Worm (Caenorhabditis elegans) whole organism, L1 larva: Measurements from ENCODE around the gene D1086.17.

Experiments used
- C04F5.9 ChIP-seq: sonication (generic microtip); optimal IDR thresholded peaks from 2 replicates; lab custom pipeline; 2016; ENCODE audit warnings: missing genetic modification characterization, missing compliant biosample characterization
- F16B12.6 ChIP-seq: fragments of 150-350 bp; optimal IDR thresholded peaks from 2 replicates; lab custom pipeline; 2014; ENCODE audit warnings: missing biosample characterization, missing genetic modification characterization
- aha-1 ChIP-seq: fragments of 150-350 bp; optimal IDR thresholded peaks from 2 replicates; lab custom pipeline; 2014; ENCODE audit warnings: missing biosample characterization, missing genetic modification characterization
- aly-2 ChIP-seq: fragments of 150-350 bp; optimal IDR thresholded peaks from 2 replicates; lab custom pipeline; 2014; ENCODE audit warnings: missing biosample characterization, missing genetic modification characterization
- ama-1 ChIP-seq: fragments of 150-350 bp; optimal IDR thresholded peaks from 2 replicates; lab custom pipeline; 2014
- ceh-63 ChIP-seq: fragments of 200-800 bp; sonication (Bioruptor generic); optimal IDR thresholded peaks from 2 replicates; lab custom pipeline; 2018; ENCODE audit warnings: mild to moderate bottlenecking, missing genetic modification characterization, missing compliant biosample characterization
- ceh-88 ChIP-seq: fragments of 200-800 bp; sonication (Bioruptor generic); IDR thresholded peaks from 2 replicates; pipeline ENCODE4 v1.3.6; 2022; ENCODE audit warnings: missing genetic modification characterization, missing compliant biosample characterization
- efl-1 ChIP-seq, 4 experiments: fragments of 150-350 bp; optimal IDR thresholded peaks in 3 of 4; peaks in 1 of 4; 1 replicate in 1 of 4; 2 replicates in 3 of 4; lab custom pipeline; 2014; ENCODE audit warnings: missing biosample characterization in 2 of 4, missing genetic modification characterization in 2 of 4, missing genetic modification reagents in 2 of 4
- elt-2 ChIP-seq: sonication (generic microtip); optimal IDR thresholded peaks from 2 replicates; lab custom pipeline; 2016; ENCODE audit warnings: missing genetic modification characterization, mild to moderate bottlenecking, inconsistent platforms, missing compliant biosample characterization, missing genetic modification reagents
- ets-5 ChIP-seq: fragments of 200-800 bp; sonication (Bioruptor generic); IDR thresholded peaks from 2 replicates; pipeline ENCODE4 v1.3.6; 2022; ENCODE audit warnings: missing genetic modification characterization, missing compliant biosample characterization
- fkh-10 ChIP-seq: sonication (generic microtip); optimal IDR thresholded peaks from 2 replicates; lab custom pipeline; 2017; ENCODE audit warnings: missing biosample characterization, missing genetic modification reagents, missing genetic modification characterization
- fos-1 ChIP-seq: fragments of 150-350 bp; optimal IDR thresholded peaks from 2 replicates; lab custom pipeline; 2014; ENCODE audit warnings: missing biosample characterization, missing genetic modification characterization
- grh-1 ChIP-seq: fragments of 200-800 bp; sonication (Bioruptor generic); IDR thresholded peaks from 2 replicates; pipeline ENCODE4 v1.3.6; 2022; ENCODE audit warnings: missing genetic modification reagents, missing genetic modification characterization, missing compliant biosample characterization
- hpl-2 ChIP-seq: fragments of 150-350 bp; optimal IDR thresholded peaks from 2 replicates; lab custom pipeline; 2014; ENCODE audit warnings: missing biosample characterization, missing genetic modification reagents, missing genetic modification characterization
- irx-1 ChIP-seq: sonication (generic microtip); optimal IDR thresholded peaks from 2 replicates; lab custom pipeline; 2016; ENCODE audit warnings: missing genetic modification characterization, missing compliant biosample characterization
- isw-1 ChIP-seq: fragments of 200-800 bp; sonication (Bioruptor generic); IDR thresholded peaks from 2 replicates; pipeline ENCODE4 v1.3.6; 2022; ENCODE audit warnings: missing genetic modification characterization, missing compliant biosample characterization
- jun-1 ChIP-seq: fragments of 150-350 bp; optimal IDR thresholded peaks from 2 replicates; lab custom pipeline; 2014; ENCODE audit warnings: missing biosample characterization, missing genetic modification reagents, missing genetic modification characterization
- lin-15B ChIP-seq: fragments of 150-350 bp; sonication (generic microtip); optimal IDR thresholded peaks from 3 replicates; lab custom pipeline; 2014; ENCODE audit warnings: missing biosample characterization, missing genetic modification characterization
- lin-35 ChIP-seq, 2 experiments: fragments of 150-350 bp; optimal IDR thresholded peaks; 2 replicates each; lab custom pipeline; 2014; ENCODE audit warnings: missing biosample characterization in 2 of 2, missing genetic modification characterization in 2 of 2, missing genetic modification reagents in 2 of 2
- lin-39 ChIP-seq: fragments of 150-350 bp; optimal IDR thresholded peaks from 2 replicates; lab custom pipeline; 2014; ENCODE audit warnings: missing biosample characterization, missing genetic modification reagents, missing genetic modification characterization
- mef-2 ChIP-seq: fragments of 150-350 bp; optimal IDR thresholded peaks from 2 replicates; lab custom pipeline; 2014; ENCODE audit warnings: missing biosample characterization, missing genetic modification characterization
- mep-1 ChIP-seq: fragments of 150-350 bp; optimal IDR thresholded peaks from 2 replicates; lab custom pipeline; 2014; ENCODE audit warnings: missing biosample characterization, missing genetic modification characterization
- nhr-12 ChIP-seq: sonication (generic microtip); optimal IDR thresholded peaks from 2 replicates; lab custom pipeline; 2017; ENCODE audit warnings: missing biosample characterization, missing genetic modification characterization
- nhr-19 ChIP-seq: fragments of 200-800 bp; sonication (Bioruptor generic); conservative IDR thresholded peaks from 2 replicates; pipeline ENCODE4 v1.3.6; 2022; ENCODE audit warnings: missing genetic modification characterization, missing compliant biosample characterization
- nhr-20 ChIP-seq: sonication (generic microtip); optimal IDR thresholded peaks from 2 replicates; lab custom pipeline; 2016; ENCODE audit warnings: mild to moderate bottlenecking, missing genetic modification characterization, missing compliant biosample characterization
- nhr-47 ChIP-seq: sonication (generic microtip); optimal IDR thresholded peaks from 2 replicates; lab custom pipeline; 2016; ENCODE audit warnings: mild to moderate bottlenecking, missing genetic modification characterization, moderate library complexity, missing compliant biosample characterization
- nhr-71 ChIP-seq: sonication (generic microtip); optimal IDR thresholded peaks from 2 replicates; lab custom pipeline; 2016; ENCODE audit warnings: mild to moderate bottlenecking, missing genetic modification characterization, moderate library complexity, missing compliant biosample characterization
- nhr-85 ChIP-seq: sonication (generic microtip); peaks from one replicate; lab custom pipeline; 2016; ENCODE audit warnings: missing genetic modification characterization, inconsistent platforms, missing compliant biosample characterization
- nhr-90 ChIP-seq: sonication (generic microtip); optimal IDR thresholded peaks from 2 replicates; lab custom pipeline; 2016; ENCODE audit warnings: mild to moderate bottlenecking, missing genetic modification characterization, missing compliant biosample characterization; ENCODE audit not compliant: poor library complexity
- pax-3 ChIP-seq: fragments of 200-800 bp; sonication (Bioruptor generic); optimal IDR thresholded peaks from 2 replicates; lab custom pipeline; 2018; ENCODE audit warnings: mild to moderate bottlenecking, missing genetic modification characterization, moderate library complexity, missing compliant biosample characterization
- rnt-1 ChIP-seq: sonication (generic microtip); optimal IDR thresholded peaks from 2 replicates; lab custom pipeline; 2016; ENCODE audit warnings: mild to moderate bottlenecking, missing genetic modification characterization, moderate library complexity, missing compliant biosample characterization
- snpc-4 ChIP-seq: fragments of 150-350 bp; optimal IDR thresholded peaks from 2 replicates; lab custom pipeline; 2014; ENCODE audit warnings: missing biosample characterization, missing genetic modification characterization
- snu-23 ChIP-seq: sonication (generic microtip); optimal IDR thresholded peaks from 2 replicates; lab custom pipeline; 2016; ENCODE audit warnings: missing genetic modification characterization, missing compliant biosample characterization
- sox-4 ChIP-seq: sonication (generic microtip); optimal IDR thresholded peaks from 2 replicates; lab custom pipeline; 2016; ENCODE audit warnings: missing genetic modification characterization, missing compliant biosample characterization
- sup-37 ChIP-seq: fragments of 200-800 bp; sonication (Bioruptor generic); optimal IDR thresholded peaks from 2 replicates; lab custom pipeline; 2018; ENCODE audit warnings: mild to moderate bottlenecking, missing genetic modification characterization, missing compliant biosample characterization
- swsn-7 ChIP-seq: sonication (generic microtip); optimal IDR thresholded peaks from 2 replicates; lab custom pipeline; 2016; ENCODE audit warnings: missing genetic modification characterization, missing compliant biosample characterization
- tbx-2 ChIP-seq: sonication (generic microtip); optimal IDR thresholded peaks from 2 replicates; lab custom pipeline; 2016; ENCODE audit warnings: missing genetic modification characterization, missing compliant biosample characterization
- unc-30 ChIP-seq: sonication (generic microtip); optimal IDR thresholded peaks from 2 replicates; lab custom pipeline; 2017; ENCODE audit warnings: missing biosample characterization, missing genetic modification characterization
- xbp-1 ChIP-seq: sonication (generic microtip); optimal IDR thresholded peaks from 2 replicates; lab custom pipeline; 2016; ENCODE audit warnings: missing genetic modification characterization, missing compliant biosample characterization
- zip-4 ChIP-seq: fragments of 200-800 bp; sonication (Bioruptor generic); optimal IDR thresholded peaks from 2 replicates; lab custom pipeline; 2018; ENCODE audit warnings: mild to moderate bottlenecking, missing genetic modification characterization, moderate library complexity, missing compliant biosample characterization
- ztf-11 ChIP-seq, 2 experiments: sonication (generic microtip); optimal IDR thresholded peaks; 2 replicates each; lab custom pipeline; 2016 to 2017; ENCODE audit warnings: missing genetic modification characterization in 2 of 2, missing biosample characterization in 1 of 2, missing compliant biosample characterization in 1 of 2

Gene D1086.17

DNA sequence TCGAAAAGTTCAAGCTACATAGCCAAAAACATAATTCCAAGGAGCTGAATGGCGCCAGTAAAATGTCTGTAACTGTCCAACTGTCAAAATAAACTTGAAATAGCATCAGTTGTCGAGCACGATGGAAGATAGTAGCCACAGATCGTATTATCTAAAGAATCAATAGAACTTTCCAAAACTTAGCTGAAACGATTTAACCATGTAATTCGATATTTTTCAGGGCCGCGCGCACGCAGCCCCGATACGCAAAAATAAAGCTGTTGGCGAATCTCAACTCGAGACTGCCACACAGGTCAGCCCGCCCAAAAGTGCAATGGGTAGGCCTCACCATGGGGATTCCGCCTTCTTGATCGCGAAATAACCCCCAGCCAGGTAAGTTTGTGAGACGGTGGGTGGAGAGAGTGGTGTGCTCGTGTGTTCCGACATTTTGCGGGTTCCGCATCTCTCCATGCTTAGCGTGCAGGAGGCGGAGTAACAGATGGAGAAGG, 39.4 kb upstream of the D1086.17 start:
- 0 out of 2 replicates have a peak, but pooled peaks have one; percentile 35 for TF ChIP-seq ceh-88 (GFP tag; lab: Robert Waterston, UW)
- TF ChIP-seq snpc-4 (tag; lab: Kevin White, UChicago) = peak; percentile 97
- TF ChIP-seq lin-35 (GFP tag; optimal IDR thresholded peaks at IDR 0.05; lab: Kevin White, UChicago) = peak in 1 of 2 experiments; percentile 36
- TF ChIP-seq ama-1 = peak; percentile 71
- peak; percentile 59 for TF ChIP-seq swsn-7
- TF ChIP-seq nhr-47 (tag; lab: Kevin White, UChicago) = peak; percentile 80
- no peak for TF ChIP-seq C04F5.9 (tag; lab: Kevin White, UChicago)
- peak; percentile 21 for TF ChIP-seq xbp-1 (tag; lab: Kevin White, UChicago)
- peak; percentile 46 for TF ChIP-seq fos-1 (tag; lab: Kevin White, UChicago)
- peak; percentile 81 for TF ChIP-seq rnt-1 (tag; lab: Kevin White, UChicago)
- peak; percentile 18 for TF ChIP-seq aly-2 (tag; lab: Kevin White, UChicago)
- TF ChIP-seq grh-1 (GFP tag; lab: Robert Waterston, UW) = peak; percentile 72
- no peak for TF ChIP-seq jun-1 (tag; lab: Kevin White, UChicago)
- peak; percentile 52 for TF ChIP-seq pax-3 (tag; lab: Kevin White, UChicago)
- peak; percentile 10 to 48 for TF ChIP-seq efl-1 (optimal IDR thresholded peaks at IDR 0.05; lab: Kevin White, UChicago)
- TF ChIP-seq efl-1 (GFP tag; optimal IDR thresholded peaks at IDR 0.05 in 1 of 2; lab: Kevin White, UChicago) = peak in 1 of 2 experiments; percentile 92
- peak; percentile 86 for TF ChIP-seq nhr-85
- TF ChIP-seq nhr-19 (GFP tag; lab: Robert Waterston, UW) = peak; percentile 79
- TF ChIP-seq elt-2 = peak; percentile 84
- peak; percentile 29 for TF ChIP-seq irx-1 (tag; lab: Kevin White, UChicago)
- TF ChIP-seq ets-5 (GFP tag; lab: Robert Waterston, UW) = 0 out of 2 replicates have a peak, but pooled peaks have one; percentile 44
- TF ChIP-seq mef-2 (tag; lab: Kevin White, UChicago) = no peak
- TF ChIP-seq snu-23 (GFP tag; lab: Kevin White, UChicago) = peak; percentile 59
- TF ChIP-seq aha-1 (tag; lab: Kevin White, UChicago) = no peak
- TF ChIP-seq ceh-63 (GFP tag; lab: Kevin White, UChicago) = no peak
- TF ChIP-seq isw-1 (GFP tag; lab: Robert Waterston, UW) = peak; percentile 22; the same call in 1 of the 2 replicates
- TF ChIP-seq mep-1 = no peak
- no peak for TF ChIP-seq fkh-10 (GFP tag; lab: Kevin White, UChicago)
- peak; percentile 69 for TF ChIP-seq nhr-20 (tag; lab: Kevin White, UChicago)
- peak; percentile 84 for TF ChIP-seq nhr-71 (tag; lab: Kevin White, UChicago)
- TF ChIP-seq sup-37 (GFP tag; lab: Kevin White, UChicago) = peak; percentile 9
- TF ChIP-seq tbx-2 (tag; lab: Kevin White, UChicago) = peak; percentile 9
- TF ChIP-seq zip-4 = peak; percentile 33
- peak in 1 of 2 experiments; percentile 57 for TF ChIP-seq ztf-11 (tag; optimal IDR thresholded peaks at IDR 0.05; lab: Kevin White, UChicago)
- TF ChIP-seq unc-30 (tag; lab: Kevin White, UChicago) = no peak
- no peak for TF ChIP-seq lin-15B
- peak; percentile 53 for TF ChIP-seq lin-39
- no peak for TF ChIP-seq F16B12.6 (tag; lab: Kevin White, UChicago)
- TF ChIP-seq nhr-90 (tag; lab: Kevin White, UChicago) = peak; percentile 87
- peak; percentile 38 for TF ChIP-seq hpl-2 (GFP tag; lab: Kevin White, UChicago)

DNA sequence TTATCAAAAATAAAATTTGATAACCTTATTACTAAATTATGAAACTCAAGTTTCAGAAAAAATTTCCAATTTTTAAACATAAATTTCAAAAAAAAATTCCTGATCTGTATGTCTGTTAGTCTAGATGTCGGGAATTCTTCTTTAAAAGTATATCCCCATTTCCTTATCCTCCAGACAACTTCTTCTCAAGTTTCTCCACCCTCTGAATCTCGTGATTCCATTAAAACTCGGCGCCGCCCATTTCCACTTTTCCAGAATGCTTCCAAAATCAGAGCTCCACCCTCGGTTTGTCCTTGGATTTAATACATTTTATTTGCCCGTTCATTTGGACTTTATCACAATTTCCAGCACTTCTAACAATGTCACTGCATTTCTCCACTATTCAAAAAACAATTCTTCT, 34.0 kb upstream of the D1086.17 start, which contains the start of gene ins-10:
Gene ins-10 (plus strand): TSS at position 301 of the 400 bp plus-strand sequence.
- TF ChIP-seq snpc-4 (tag; lab: Kevin White, UChicago) (no peak), sox-4 (tag; lab: Kevin White, UChicago) (no peak), irx-1 (tag; lab: Kevin White, UChicago) (no peak), nhr-12 (tag; lab: Kevin White, UChicago) (no peak), nhr-85 (no peak), C04F5.9 (tag; lab: Kevin White, UChicago) (no peak), swsn-7 (no peak)
